Fruit fly (Drosophila melanogaster): ENCODE data around the gene Dhc16F.
A peak's percentile ranks its signal among the peaks of the same experiment; 100 is the strongest.

Gene Dhc16F

dm6 chrX:18085470-18085797 is 21.2 kb downstream of the Dhc16F start, which contains the start of gene Ada3 (continued):
- TF ChIP-seq so (GFP tag; IDR thresholded peaks at IDR 0.05) = peak; percentile 50; the same call in 1 of the 3 replicates
- TF ChIP-seq CG33213 (GFP tag; optimal IDR thresholded peaks at IDR 0.05) = peak; percentile 53
- TF ChIP-seq sim (GFP tag; IDR thresholded peaks at IDR 0.05) = 0 out of 2 replicates have a peak, but pooled peaks have one; percentile 22
- no peak for TF ChIP-seq tio (GFP tag; optimal IDR thresholded peaks at IDR 0.05)
- peak; percentile 46 for TF ChIP-seq fd3F (GFP tag; optimal IDR thresholded peaks at IDR 0.05)
- peak; percentile 83 for TF ChIP-seq Max (GFP tag; optimal IDR thresholded peaks at IDR 0.05)
- peak; percentile 70 for TF ChIP-seq CG1603 (tag; optimal IDR thresholded peaks at IDR 0.05)
- no peak for TF ChIP-seq Lim3 (GFP tag; IDR thresholded peaks at IDR 0.05)
- peak; percentile 15 for TF ChIP-seq CG13894 (tag; optimal IDR thresholded peaks at IDR 0.05)
- peak; percentile 79 for TF ChIP-seq CoRest (tag; optimal IDR thresholded peaks at IDR 0.05)
- TF ChIP-seq CG17612 (GFP tag; IDR thresholded peaks at IDR 0.05) = 0 out of 2 replicates have a peak, but pooled peaks have one; percentile 4
- no peak for TF ChIP-seq gce (GFP tag; IDR thresholded peaks at IDR 0.05)
- TF ChIP-seq CG5953 (GFP tag; IDR thresholded peaks at IDR 0.05) = no peak; the same call in 1 of the 2 replicates
- peak; percentile 64 for TF ChIP-seq ERR (GFP tag; optimal IDR thresholded peaks at IDR 0.05)
- no peak for TF ChIP-seq Kr (GFP tag; optimal IDR thresholded peaks at IDR 0.05)
- TF ChIP-seq D19B (GFP tag; optimal IDR thresholded peaks at IDR 0.05) = peak; percentile 50
- no peak for TF ChIP-seq ftz-f1 (GFP tag; optimal IDR thresholded peaks at IDR 0.05)
- no peak for TF ChIP-seq aop (GFP tag; IDR thresholded peaks at IDR 0.05)
- peak; percentile 48 for TF ChIP-seq CG12219 (GFP tag; optimal IDR thresholded peaks at IDR 0.05)
- TF ChIP-seq Atf-2 (GFP tag; optimal IDR thresholded peaks at IDR 0.05) = peak; percentile 71
- TF ChIP-seq CG17829 (tag; optimal IDR thresholded peaks at IDR 0.05) = peak; percentile 65
- peak; percentile 69 for TF ChIP-seq tgo (GFP tag; IDR thresholded peaks at IDR 0.05)
- TF ChIP-seq CG15073 (GFP tag; optimal IDR thresholded peaks at IDR 0.05) = no peak
- peak; percentile 29 for TF ChIP-seq tap (tag; optimal IDR thresholded peaks at IDR 0.05)
- peak; percentile 29 for TF ChIP-seq Vsx1 (GFP tag; optimal IDR thresholded peaks at IDR 0.05)
- peak; percentile 75 for TF ChIP-seq ems (GFP tag; optimal IDR thresholded peaks at IDR 0.05)
- TF ChIP-seq ATbp (GFP tag; optimal IDR thresholded peaks at IDR 0.05) = no peak
- peak; percentile 52; the same call in 1 of the 3 replicates for TF ChIP-seq C15 (GFP tag; IDR thresholded peaks at IDR 0.05)
- TF ChIP-seq CG2116 (GFP tag; optimal IDR thresholded peaks at IDR 0.05) = peak; percentile 57
- TF ChIP-seq Bdp1 (GFP tag; optimal IDR thresholded peaks at IDR 0.05) = peak; percentile 58
- TF ChIP-seq Chrac-16 (GFP tag; optimal IDR thresholded peaks at IDR 0.05) = peak; percentile 79
- TF ChIP-seq Fer1 (GFP tag; optimal IDR thresholded peaks at IDR 0.05) = peak; percentile 74
- TF ChIP-seq CG1233 (GFP tag; optimal IDR thresholded peaks at IDR 0.05) = peak; percentile 62
- TF ChIP-seq Mrtf (GFP tag; IDR thresholded peaks at IDR 0.05) = 0 out of 3 replicates have a peak, but pooled peaks have one; percentile 61
- no peak for TF ChIP-seq unc-4 (GFP tag; IDR thresholded peaks at IDR 0.05; ENCODE audit: partially characterized antibody)
- peak; percentile 66; the same call in 2 of the 3 replicates for TF ChIP-seq zfh1 (GFP tag; IDR thresholded peaks at IDR 0.05)
- TF ChIP-seq sob (GFP tag; IDR thresholded peaks at IDR 0.05) = peak; percentile 74; the same call in 1 of the 2 replicates
- TF ChIP-seq CG17359 (tag; optimal IDR thresholded peaks at IDR 0.05) = peak; percentile 70
- peak; percentile 83 for TF ChIP-seq phol (tag; optimal IDR thresholded peaks at IDR 0.05)
- peak; percentile 76 for TF ChIP-seq CG11504 (tag; optimal IDR thresholded peaks at IDR 0.05)
- TF ChIP-seq CG11695 (GFP tag; IDR thresholded peaks at IDR 0.05) = peak; percentile 54; the same call in 1 of the 3 replicates
- peak; percentile 67 for TF ChIP-seq CG1602 (GFP tag; optimal IDR thresholded peaks at IDR 0.05)
- TF ChIP-seq gem (tag; optimal IDR thresholded peaks at IDR 0.05) = peak; percentile 85
- TF ChIP-seq CG11560 (tag; IDR thresholded peaks at IDR 0.05) = no peak
- TF ChIP-seq Six4 (GFP tag; optimal IDR thresholded peaks at IDR 0.05) = peak; percentile 57
- TF ChIP-seq exex (tag; optimal IDR thresholded peaks at IDR 0.05) = peak; percentile 13
- peak; percentile 53; the same call in 1 of the 2 replicates for TF ChIP-seq CG11247 (GFP tag; IDR thresholded peaks at IDR 0.05)
- TF ChIP-seq H15 (GFP tag; IDR thresholded peaks at IDR 0.05) = peak; percentile 40; the same call in 1 of the 3 replicates
- TF ChIP-seq Rfx (GFP tag; IDR thresholded peaks at IDR 0.05) = peak; percentile 79; the same call in 1 of the 2 replicates
- TF ChIP-seq dan (GFP tag; IDR thresholded peaks at IDR 0.05) = no peak
- peak; percentile 59 for TF ChIP-seq sd (tag; optimal IDR thresholded peaks at IDR 0.05)
